Fruit fly (Drosophila melanogaster) whole organism: ENCODE data around the gene CG3552.

ENCODE experiments used
- CG8478 ChIP-seq: fragments of >200 bp; optimal IDR thresholded peaks from 2 replicates; lab custom pipeline; 2018; ENCODE audit warnings: inconsistent platforms
- Dll ChIP-seq: fragments of >200 bp; optimal IDR thresholded peaks from 2 replicates; lab custom pipeline; 2017
- EcR ChIP-seq, 2 experiments: fragments of >200 bp; optimal IDR thresholded peaks; 2 replicates each; lab custom pipeline; 2017; ENCODE audit warnings: missing biosample characterization in 2 of 2, missing genetic modification characterization in 2 of 2, missing genetic modification reagents in 2 of 2
- pan ChIP-seq: fragments of >200 bp; optimal IDR thresholded peaks from 2 replicates; lab custom pipeline; 2017
- psq ChIP-seq: fragments of >200 bp; optimal IDR thresholded peaks from 2 replicates; lab custom pipeline; 2017
- usp ChIP-seq: fragments of >200 bp; optimal IDR thresholded peaks from 2 replicates; lab custom pipeline; 2017; ENCODE audit warnings: missing biosample characterization, missing genetic modification characterization, mixed read lengths

DNA sequence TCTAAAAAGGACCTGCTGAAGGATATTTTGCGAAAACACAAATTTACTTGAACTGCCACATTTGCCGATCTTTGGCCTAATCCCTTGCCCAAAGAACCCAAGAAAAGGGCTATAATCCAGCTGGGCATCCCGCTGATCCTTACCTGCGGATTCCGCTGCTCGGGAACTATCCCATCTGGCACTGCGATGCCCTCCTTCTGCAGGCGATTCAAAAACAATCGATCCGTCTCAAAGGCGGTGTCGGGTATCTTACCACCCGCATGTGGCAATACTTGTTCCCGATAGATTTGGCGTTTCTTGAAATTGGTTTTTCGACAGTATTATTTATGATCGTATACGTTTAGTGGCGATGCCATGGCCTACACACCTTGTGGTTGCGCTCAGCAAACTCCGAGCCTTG lies 35.2 kb downstream of the CG3552 start:
- no peak for TF ChIP-seq Dll (lab: Kevin White, UChicago)
- TF ChIP-seq pan (lab: Kevin White, UChicago): no peak
- no peak for TF ChIP-seq CG8478 (lab: Kevin White, UChicago)
- TF ChIP-seq psq: no peak
- no peak for TF ChIP-seq usp
- no peak for TF ChIP-seq EcR (GFP tag; optimal IDR thresholded peaks at IDR 0.05; lab: Kevin White, UChicago)
